Worm (Caenorhabditis elegans) whole organism, L4/young adult: ENCODE measurements around the gene nhr-157.

ENCODE experiments used
- W03F9.2 ChIP-seq: fragments of 150-350 bp; optimal IDR thresholded peaks from 2 replicates; lab custom pipeline; 2014; ENCODE audit warnings: missing biosample characterization, missing genetic modification characterization
- him-1 ChIP-seq: sonication (generic microtip); optimal IDR thresholded peaks from 2 replicates; lab custom pipeline; 2016; ENCODE audit warnings: missing genotype, missing genetic modification reagents, missing genetic modification characterization, missing compliant biosample characterization

DNA sequence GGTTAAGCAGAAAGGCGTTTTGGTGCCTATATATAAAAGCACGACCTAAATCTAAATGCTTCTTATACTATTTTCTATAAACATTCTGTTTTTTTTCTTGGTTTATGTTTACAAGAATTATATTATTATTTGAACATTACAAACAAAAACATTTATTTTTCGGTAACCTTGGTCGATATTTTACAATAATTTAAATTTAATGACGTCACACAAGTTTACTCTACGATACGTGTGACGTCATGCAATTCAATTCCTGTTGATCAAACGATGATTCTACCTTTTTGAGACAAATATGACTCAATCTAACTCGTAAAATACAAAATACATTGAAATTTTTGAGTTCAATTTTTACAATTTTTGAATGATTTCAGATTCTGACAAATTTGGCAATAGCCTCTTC is 27.2 kb upstream of the nhr-157 start:
- TF ChIP-seq him-1 (tag; lab: Kevin White, UChicago) (no peak), W03F9.2 (no peak)
